Fruit fly (Drosophila melanogaster) whole organism, adult: ENCODE data around the gene CG45067.
A peak's percentile ranks its signal among the peaks of the same experiment; 100 is the strongest.

Experiments
- CG11617 ChIP-seq: fragments of 200-800 bp; sonication (Bioruptor generic); optimal IDR thresholded peaks from 2 replicates; lab custom pipeline; 2017; ENCODE audit warnings: mild to moderate bottlenecking, missing biosample characterization, missing genetic modification reagents, missing genetic modification characterization
- CG12768 ChIP-seq: fragments of 200-800 bp; sonication (Bioruptor generic); optimal IDR thresholded peaks from 2 replicates; lab custom pipeline; 2017; ENCODE audit warnings: missing biosample characterization, missing genetic modification characterization, mild to moderate bottlenecking, moderate library complexity, missing genetic modification reagents
- CG14711 ChIP-seq: fragments of 200-800 bp; sonication (Bioruptor generic); optimal IDR thresholded peaks from 2 replicates; lab custom pipeline; 2018; ENCODE audit warnings: missing biosample characterization, mild to moderate bottlenecking, missing genetic modification characterization, moderate library complexity
- CG1620 ChIP-seq: fragments of 200-800 bp; sonication (Bioruptor generic); optimal IDR thresholded peaks from 2 replicates; lab custom pipeline; 2016; ENCODE audit warnings: missing biosample characterization, missing genetic modification characterization
- CG33017 ChIP-seq: fragments of 200-800 bp; sonication (Bioruptor generic); optimal IDR thresholded peaks from 2 replicates; lab custom pipeline; 2018; ENCODE audit warnings: missing biosample characterization, mild to moderate bottlenecking, missing genetic modification characterization, moderate library complexity
- CG5204 ChIP-seq: fragments of 200-800 bp; sonication (Bioruptor generic); optimal IDR thresholded peaks from 2 replicates; lab custom pipeline; 2016; ENCODE audit warnings: missing biosample characterization, missing genetic modification characterization
- CG7045 ChIP-seq: fragments of 200-800 bp; sonication (Bioruptor generic); optimal IDR thresholded peaks from 2 replicates; lab custom pipeline; 2017; ENCODE audit warnings: missing biosample characterization, mild to moderate bottlenecking, missing genetic modification characterization
- CG7101 ChIP-seq: fragments of 200-800 bp; sonication (Bioruptor generic); optimal IDR thresholded peaks from 2 replicates; lab custom pipeline; 2018; ENCODE audit warnings: missing biosample characterization, mild to moderate bottlenecking, missing genetic modification characterization, moderate library complexity
- Crg-1 ChIP-seq: fragments of 200-800 bp; sonication (Bioruptor generic); optimal IDR thresholded peaks from 2 replicates; lab custom pipeline; 2016; ENCODE audit warnings: missing biosample characterization, missing genetic modification characterization
- Hr96 ChIP-seq: fragments of 200-800 bp; sonication (Bioruptor generic); optimal IDR thresholded peaks from 2 replicates; lab custom pipeline; 2016; ENCODE audit warnings: missing biosample characterization, missing genetic modification characterization
- Mnt ChIP-seq: fragments of 200-800 bp; sonication (Bioruptor generic); optimal IDR thresholded peaks from 2 replicates; lab custom pipeline; 2016; ENCODE audit warnings: missing biosample characterization, mild to moderate bottlenecking, missing genetic modification characterization
- bab1 ChIP-seq: fragments of 200-800 bp; sonication (Bioruptor generic); optimal IDR thresholded peaks from 3 replicates; lab custom pipeline; 2019; ENCODE audit warnings: missing biosample characterization, mild to moderate bottlenecking, missing genetic modification characterization, moderate library complexity
- cic ChIP-seq: fragments of 200-800 bp; sonication (Bioruptor generic); optimal IDR thresholded peaks from 2 replicates; lab custom pipeline; 2017; ENCODE audit warnings: missing biosample characterization, mild to moderate bottlenecking, missing genetic modification characterization, moderate library complexity
- kay ChIP-seq: fragments of 200-800 bp; sonication (Bioruptor generic); peaks from one replicate; lab custom pipeline; 2016; ENCODE audit warnings: missing biosample characterization, missing genetic modification characterization, borderline replicate concordance
- ovo ChIP-seq: fragments of 200-800 bp; sonication (Bioruptor generic); optimal IDR thresholded peaks from 2 replicates; lab custom pipeline; 2016; ENCODE audit warnings: missing biosample characterization, missing genetic modification characterization
- pad ChIP-seq: fragments of 200-800 bp; sonication (Bioruptor generic); optimal IDR thresholded peaks from 3 replicates; lab custom pipeline; 2017; ENCODE audit warnings: missing biosample characterization, missing genetic modification characterization, mild to moderate bottlenecking, moderate library complexity, missing genetic modification reagents
- tj ChIP-seq: fragments of 200-800 bp; sonication (Bioruptor generic); optimal IDR thresholded peaks from 3 replicates; lab custom pipeline; 2017; ENCODE audit warnings: missing biosample characterization, mild to moderate bottlenecking, missing genetic modification characterization, moderate library complexity
- toe ChIP-seq: fragments of 200-800 bp; sonication (Bioruptor generic); optimal IDR thresholded peaks from 2 replicates; lab custom pipeline; 2016; ENCODE audit warnings: missing biosample characterization, missing genetic modification characterization

Gene CG45067

DNA sequence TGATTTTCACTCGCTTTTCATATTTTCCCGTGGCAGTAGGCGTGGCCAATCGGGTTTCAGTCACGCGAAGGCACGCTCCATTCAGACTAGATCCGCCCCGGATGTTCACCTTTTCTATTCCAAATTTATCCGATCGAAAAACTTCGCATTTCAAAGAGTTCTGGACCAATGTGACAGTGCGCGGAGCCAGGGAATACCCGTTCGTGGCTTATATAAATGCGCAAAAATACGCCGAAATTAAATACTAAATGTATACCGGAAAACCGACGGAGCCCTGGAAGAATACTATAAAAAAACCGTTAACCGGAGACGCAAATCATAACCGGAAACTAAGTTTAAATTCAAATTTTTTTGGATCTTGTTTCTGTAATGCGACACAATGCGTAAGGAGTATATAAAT, 13.3 kb upstream of the CG45067 start, which contains the start of gene promL:
promL (minus strand) TSS at position 181 of the 400 bp plus-strand sequence.
- TF ChIP-seq CG7045 (no peak), toe (GFP tag; lab: Kevin White, UChicago) (peak; percentile 35), tj (GFP tag; lab: Kevin White, UChicago) (no peak), CG12768 (GFP tag; lab: Kevin White, UChicago) (no peak), bab1 (peak; percentile 91), CG1620 (GFP tag; lab: Kevin White, UChicago) (peak; percentile 54), CG33017 (peak; percentile 38), CG14711 (tag; lab: Kevin White, UChicago) (peak; percentile 41), Mnt (peak; percentile 73), CG7101 (tag; lab: Kevin White, UChicago) (peak; percentile 41), Hr96 (GFP tag; lab: Kevin White, UChicago) (peak; percentile 12), CG11617 (GFP tag; lab: Kevin White, UChicago) (peak; percentile 69), Crg-1 (GFP tag; lab: Kevin White, UChicago) (peak; percentile 63), kay (GFP tag; lab: Kevin White, UChicago) (peak; percentile 42), ovo (GFP tag; lab: Kevin White, UChicago) (peak; percentile 82), pad (peak; percentile 46), CG5204 (GFP tag; lab: Kevin White, UChicago) (no peak)

DNA sequence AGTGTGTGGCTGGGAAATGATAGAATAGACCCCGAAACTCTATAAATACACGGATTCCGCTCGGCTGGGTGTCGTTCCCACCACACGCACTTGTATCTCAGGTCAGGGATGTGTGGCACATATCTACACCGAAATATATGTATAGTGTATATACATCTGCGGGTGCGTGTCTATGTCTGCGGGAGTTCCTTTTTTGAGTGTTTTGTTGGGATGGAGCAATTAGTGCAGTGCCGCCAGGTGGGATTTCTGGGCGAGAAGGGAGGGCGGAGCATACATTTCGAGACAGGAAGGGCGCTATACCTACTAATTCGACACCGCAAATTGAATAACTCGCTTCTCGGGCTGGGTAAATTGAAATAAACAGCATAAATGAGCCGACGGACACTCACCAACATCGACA, 12.2 kb upstream of the CG45067 start:
- TF ChIP-seq ovo (GFP tag; lab: Kevin White, UChicago) (no peak), Hr96 (GFP tag; lab: Kevin White, UChicago) (no peak), tj (GFP tag; lab: Kevin White, UChicago) (no peak), CG7101 (tag; lab: Kevin White, UChicago) (no peak), cic (GFP tag; lab: Kevin White, UChicago) (no peak), Mnt (no peak), toe (GFP tag; lab: Kevin White, UChicago) (no peak), CG12768 (GFP tag; lab: Kevin White, UChicago) (no peak), CG7045 (no peak), pad (no peak), CG11617 (GFP tag; lab: Kevin White, UChicago) (no peak), Crg-1 (GFP tag; lab: Kevin White, UChicago) (no peak)

DNA sequence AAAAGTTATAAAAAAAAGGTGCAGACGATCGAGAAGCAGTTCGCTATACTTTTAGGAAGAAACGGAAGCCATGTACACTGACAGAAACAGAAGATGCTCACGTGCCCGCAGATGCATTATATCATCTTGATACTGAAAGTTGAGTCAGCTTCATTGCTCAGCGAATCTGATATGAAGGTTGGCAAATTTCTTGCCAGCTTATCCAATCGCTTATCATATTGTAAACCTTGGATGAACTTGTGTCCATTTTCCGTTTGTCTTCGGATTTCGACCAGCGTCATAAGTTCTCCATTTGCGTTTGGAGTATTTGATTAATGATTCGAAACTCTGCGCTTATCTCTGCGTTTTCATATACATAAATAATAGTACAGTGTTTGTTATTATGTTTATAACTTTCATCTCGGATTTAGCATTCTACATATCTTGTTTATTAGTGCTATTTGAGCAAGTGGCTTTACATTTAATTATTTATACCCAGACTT, 11.4 kb upstream of the CG45067 start:
- peak; percentile 60 for TF ChIP-seq kay (GFP tag; lab: Kevin White, UChicago)
- no peak for TF ChIP-seq CG5204 (GFP tag; lab: Kevin White, UChicago)
- TF ChIP-seq cic (GFP tag; lab: Kevin White, UChicago): no peak
- no peak for TF ChIP-seq CG12768 (GFP tag; lab: Kevin White, UChicago)
- TF ChIP-seq tj (GFP tag; lab: Kevin White, UChicago): peak; percentile 55
- no peak for TF ChIP-seq toe (GFP tag; lab: Kevin White, UChicago)
- TF ChIP-seq CG7045: no peak
- no peak for TF ChIP-seq ovo (GFP tag; lab: Kevin White, UChicago)

DNA sequence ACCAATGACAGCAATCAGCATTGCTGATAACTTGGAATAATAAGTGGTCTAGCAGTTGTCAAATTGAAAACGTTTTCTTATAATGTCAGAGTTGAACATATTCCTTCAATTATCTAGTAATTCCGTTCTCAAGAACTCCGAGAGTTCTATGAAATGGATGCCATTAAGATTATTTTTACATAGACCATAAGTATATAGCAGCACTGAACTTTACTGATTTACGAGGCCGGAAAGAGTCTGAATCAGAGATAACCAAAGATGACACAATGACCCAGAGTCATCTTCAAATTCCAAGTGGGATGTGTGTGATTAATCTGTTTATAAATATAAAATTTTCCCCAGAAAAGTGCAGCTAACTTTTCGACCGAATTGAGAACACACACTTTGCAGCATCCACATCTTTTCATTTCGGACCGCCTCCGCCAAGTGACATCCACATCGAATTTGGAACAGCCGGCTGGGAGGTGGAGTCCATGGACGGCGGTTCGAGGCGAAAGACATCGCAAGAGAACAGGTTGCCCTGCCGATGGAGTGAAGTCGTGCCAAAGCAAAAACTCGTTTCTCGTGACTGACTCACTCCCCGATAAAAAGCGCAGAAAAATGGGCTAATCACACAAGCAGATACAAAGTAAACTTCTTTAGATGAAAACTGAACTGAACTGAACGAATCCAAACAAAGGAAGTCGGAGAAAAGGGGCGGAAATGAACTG, 10.8 kb upstream of the CG45067 start:
- TF ChIP-seq toe (GFP tag; lab: Kevin White, UChicago): no peak

DNA sequence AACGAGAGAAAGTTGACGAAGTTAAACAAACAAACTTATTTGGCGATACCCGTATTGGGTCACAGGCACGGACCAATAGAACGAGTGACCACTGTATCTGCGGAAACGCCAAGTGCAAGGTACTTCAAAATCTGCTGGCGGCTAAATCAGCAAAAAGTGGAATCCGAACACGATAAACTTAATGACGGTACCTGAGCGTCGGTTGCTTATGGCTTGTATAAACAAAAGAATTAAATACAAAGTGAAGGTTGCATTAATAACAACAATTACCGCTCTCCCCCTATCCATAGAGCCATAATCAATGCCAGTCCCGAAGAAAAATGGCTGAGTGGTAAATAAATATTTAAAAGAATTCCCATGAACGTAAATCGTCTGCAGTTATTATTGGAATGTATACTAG, 10.3 kb upstream of the CG45067 start:
- TF ChIP-seq cic (GFP tag; lab: Kevin White, UChicago) (peak; percentile 4), CG7101 (tag; lab: Kevin White, UChicago) (no peak), Hr96 (GFP tag; lab: Kevin White, UChicago) (no peak), tj (GFP tag; lab: Kevin White, UChicago) (peak; percentile 96)

DNA sequence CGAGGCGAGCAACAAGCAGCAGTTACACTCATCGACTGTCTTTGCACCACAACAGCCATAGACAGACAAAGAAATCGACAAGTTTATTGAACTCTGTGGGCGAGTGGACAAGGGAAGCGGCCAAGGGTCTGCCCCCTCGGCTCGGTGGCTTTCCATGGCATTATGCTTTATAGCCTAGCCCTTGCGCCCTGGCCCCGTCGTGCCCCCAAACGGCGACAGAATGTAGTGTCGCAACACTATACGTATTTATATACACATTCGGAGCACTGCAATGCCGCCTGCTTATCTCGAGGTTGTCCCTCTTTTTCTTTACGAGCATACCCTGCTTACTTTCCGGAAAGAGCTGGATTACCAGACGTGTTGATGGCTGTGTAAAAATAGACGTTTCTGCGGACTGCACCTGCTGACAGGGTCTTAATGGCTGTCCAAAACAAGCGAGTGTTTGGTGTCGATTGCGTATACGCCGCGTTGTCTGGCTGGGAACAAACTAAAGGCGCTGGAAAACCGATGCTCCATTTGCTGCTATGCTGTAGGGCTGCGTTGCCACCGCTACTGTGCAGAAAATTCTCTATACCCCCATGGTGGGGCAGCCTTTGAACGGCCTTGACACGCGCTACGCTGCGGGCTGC, 8.5 kb upstream of the CG45067 start:
- TF ChIP-seq Crg-1 (GFP tag; lab: Kevin White, UChicago): no peak
- TF ChIP-seq CG12768 (GFP tag; lab: Kevin White, UChicago): no peak
- no peak for TF ChIP-seq cic (GFP tag; lab: Kevin White, UChicago)
- TF ChIP-seq bab1: no peak
- TF ChIP-seq CG14711 (tag; lab: Kevin White, UChicago): no peak
- no peak for TF ChIP-seq CG7101 (tag; lab: Kevin White, UChicago)
- TF ChIP-seq CG7045: no peak
- TF ChIP-seq pad: no peak
- TF ChIP-seq CG33017: no peak
- no peak for TF ChIP-seq Hr96 (GFP tag; lab: Kevin White, UChicago)

DNA sequence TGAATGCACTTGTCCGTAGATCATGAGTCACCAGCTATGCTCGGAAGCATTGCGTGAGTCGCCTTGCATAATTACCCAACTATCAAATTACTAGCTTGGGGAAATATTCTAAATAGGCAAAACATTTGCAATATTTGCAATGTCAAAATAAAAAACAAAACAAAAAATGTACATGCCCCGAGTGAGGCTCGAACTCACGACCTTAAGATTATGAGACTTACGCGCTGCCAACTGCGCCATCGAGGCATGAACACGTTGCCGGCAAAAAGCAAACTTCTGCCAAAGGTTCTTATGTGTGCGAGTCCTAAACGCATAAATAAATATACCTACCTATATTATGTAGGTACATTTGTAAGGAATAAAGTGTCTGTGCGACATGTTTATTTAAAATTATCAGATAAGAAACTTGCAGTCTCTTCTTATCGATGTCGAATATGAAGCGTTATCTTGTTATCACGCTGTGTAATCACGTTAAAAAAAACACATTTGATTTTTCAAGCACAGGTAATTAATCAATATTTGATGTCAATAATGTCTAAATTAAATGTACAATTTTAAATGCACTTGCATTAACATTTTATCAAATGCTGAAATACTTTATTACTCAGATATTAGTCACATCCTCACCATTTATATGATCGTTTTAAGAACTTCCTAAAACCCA, 7.6 kb upstream of the CG45067 start:
- TF ChIP-seq bab1 (no peak), Hr96 (GFP tag; lab: Kevin White, UChicago) (no peak), kay (GFP tag; lab: Kevin White, UChicago) (peak; percentile 91), CG14711 (tag; lab: Kevin White, UChicago) (no peak), CG1620 (GFP tag; lab: Kevin White, UChicago) (no peak), toe (GFP tag; lab: Kevin White, UChicago) (no peak), Crg-1 (GFP tag; lab: Kevin White, UChicago) (no peak), CG5204 (GFP tag; lab: Kevin White, UChicago) (no peak)
